Worm (Caenorhabditis elegans) whole organism, L2 larva: ENCODE data around the gene daf-6.

ENCODE experiments used
- C34F6.9 ChIP-seq: fragments of 150-350 bp; optimal IDR thresholded peaks from 2 replicates; lab custom pipeline; 2014; ENCODE audit warnings: missing biosample characterization, missing genetic modification characterization
- F13H6.1 ChIP-seq: sonication (generic microtip); optimal IDR thresholded peaks from 2 replicates; lab custom pipeline; 2016; ENCODE audit warnings: missing genetic modification characterization, missing compliant biosample characterization
- Y55F3AM.14 ChIP-seq: fragments of 200-800 bp; sonication (Bioruptor generic); optimal IDR thresholded peaks from 2 replicates; lab custom pipeline; 2018; ENCODE audit warnings: mild to moderate bottlenecking, missing genetic modification characterization, missing compliant biosample characterization
- ZK546.5 ChIP-seq: sonication (generic microtip); optimal IDR thresholded peaks from 2 replicates; lab custom pipeline; 2017; ENCODE audit warnings: missing biosample characterization, missing genetic modification characterization
- aly-2 ChIP-seq: fragments of 150-350 bp; optimal IDR thresholded peaks from 2 replicates; lab custom pipeline; 2014; ENCODE audit warnings: missing biosample characterization, missing genetic modification characterization
- blmp-1 ChIP-seq: sonication (generic microtip); optimal IDR thresholded peaks from 2 replicates; lab custom pipeline; 2017; ENCODE audit warnings: missing genetic modification characterization, mild to moderate bottlenecking, missing compliant biosample characterization, antibody characterized with exemption, moderate library complexity; ENCODE audit not compliant: insufficient read depth
- ceh-16 ChIP-seq: fragments of 150-350 bp; optimal IDR thresholded peaks from 2 replicates; lab custom pipeline; 2014; ENCODE audit warnings: missing biosample characterization, missing genetic modification characterization
- ceh-82 ChIP-seq: fragments of 150-350 bp; optimal IDR thresholded peaks from 2 replicates; lab custom pipeline; 2014; ENCODE audit warnings: missing biosample characterization, missing genetic modification characterization
- dmd-4 ChIP-seq: sonication (generic microtip); optimal IDR thresholded peaks from 2 replicates; lab custom pipeline; 2017; ENCODE audit warnings: missing biosample characterization, missing genetic modification characterization
- egl-27 ChIP-seq: sonication (generic microtip); optimal IDR thresholded peaks from 3 replicates; lab custom pipeline; 2017; ENCODE audit warnings: missing biosample characterization, missing genetic modification reagents, missing genetic modification characterization
- elt-1 ChIP-seq: fragments of 150-350 bp; optimal IDR thresholded peaks from 2 replicates; lab custom pipeline; 2014; ENCODE audit warnings: missing biosample characterization, missing genetic modification characterization
- elt-3 ChIP-seq: sonication (generic microtip); optimal IDR thresholded peaks from 2 replicates; lab custom pipeline; 2017; ENCODE audit warnings: missing biosample characterization, missing genetic modification characterization
- lin-13 ChIP-seq: fragments of 150-350 bp; optimal IDR thresholded peaks from 2 replicates; lab custom pipeline; 2014; ENCODE audit warnings: missing biosample characterization, missing genetic modification reagents, missing genetic modification characterization
- lin-39 ChIP-seq: fragments of 150-350 bp; optimal IDR thresholded peaks from 2 replicates; lab custom pipeline; 2014; ENCODE audit warnings: missing biosample characterization, missing genetic modification reagents, missing genetic modification characterization
- mab-5 ChIP-seq: fragments of 150-350 bp; optimal IDR thresholded peaks from 2 replicates; lab custom pipeline; 2014; ENCODE audit warnings: missing biosample characterization, missing genetic modification characterization
- mbf-1 ChIP-seq: sonication (generic microtip); optimal IDR thresholded peaks from 2 replicates; lab custom pipeline; 2017; ENCODE audit warnings: missing biosample characterization, missing genetic modification characterization
- mdl-1 ChIP-seq, 2 experiments: fragments of 150-350 bp in 1 of 2; sonication (generic microtip) in 1 of 2; optimal IDR thresholded peaks; 2 replicates each; lab custom pipeline; 2017; ENCODE audit warnings: missing biosample characterization in 2 of 2, missing genetic modification characterization in 2 of 2
- nhr-10 ChIP-seq: sonication (generic microtip); optimal IDR thresholded peaks from 2 replicates; lab custom pipeline; 2017; ENCODE audit warnings: missing biosample characterization, missing genetic modification characterization
- nhr-11 ChIP-seq: fragments of 150-350 bp; optimal IDR thresholded peaks from 2 replicates; lab custom pipeline; 2014; ENCODE audit warnings: missing biosample characterization, missing genetic modification characterization
- nhr-12 ChIP-seq: fragments of 150-350 bp; optimal IDR thresholded peaks from 2 replicates; lab custom pipeline; 2014; ENCODE audit warnings: missing biosample characterization, missing genetic modification characterization
- nhr-129 ChIP-seq: fragments of 150-350 bp; optimal IDR thresholded peaks from 2 replicates; lab custom pipeline; 2014; ENCODE audit warnings: missing biosample characterization, missing genetic modification characterization
- nhr-21 ChIP-seq: fragments of 150-350 bp; optimal IDR thresholded peaks from 2 replicates; lab custom pipeline; 2014; ENCODE audit warnings: missing biosample characterization, missing genetic modification characterization
- nhr-23 ChIP-seq: fragments of 150-350 bp; optimal IDR thresholded peaks from 2 replicates; lab custom pipeline; 2014; ENCODE audit warnings: missing biosample characterization, missing genetic modification reagents, missing genetic modification characterization
- nhr-25 ChIP-seq: fragments of 150-350 bp; sonication (generic microtip); optimal IDR thresholded peaks from 3 replicates; lab custom pipeline; 2014; ENCODE audit warnings: missing biosample characterization, missing genetic modification characterization
- nhr-6 ChIP-seq: fragments of 150-350 bp; optimal IDR thresholded peaks from 2 replicates; lab custom pipeline; 2014; ENCODE audit warnings: missing biosample characterization, missing genetic modification characterization
- skn-1 ChIP-seq: sonication (generic microtip); optimal IDR thresholded peaks from 2 replicates; lab custom pipeline; 2017; ENCODE audit warnings: missing biosample characterization, missing genetic modification characterization
- sma-9 ChIP-seq, 2 experiments: fragments of 150-350 bp in 1 of 2; sonication (generic microtip) in 1 of 2; optimal IDR thresholded peaks; 2 replicates each; lab custom pipeline; 2014 to 2016; ENCODE audit warnings: missing genetic modification characterization in 2 of 2, mild to moderate bottlenecking in 1 of 2, missing biosample characterization in 1 of 2, missing compliant biosample characterization in 1 of 2, missing genetic modification reagents in 1 of 2, moderate library complexity in 1 of 2
- snpc-4 ChIP-seq: fragments of 150-350 bp; optimal IDR thresholded peaks from 2 replicates; lab custom pipeline; 2014; ENCODE audit warnings: missing biosample characterization, missing genetic modification characterization
- unc-62 ChIP-seq: fragments of 150-350 bp; optimal IDR thresholded peaks from 2 replicates; lab custom pipeline; 2014; ENCODE audit warnings: missing biosample characterization, missing genetic modification reagents, missing genetic modification characterization
- zag-1 ChIP-seq: fragments of 150-350 bp; optimal IDR thresholded peaks from 2 replicates; lab custom pipeline; 2014; ENCODE audit warnings: missing biosample characterization, missing genetic modification characterization
- ztf-4 ChIP-seq: fragments of 150-350 bp; optimal IDR thresholded peaks from 2 replicates; lab custom pipeline; 2014; ENCODE audit warnings: missing biosample characterization, missing genetic modification characterization

daf-6 gene

DNA sequence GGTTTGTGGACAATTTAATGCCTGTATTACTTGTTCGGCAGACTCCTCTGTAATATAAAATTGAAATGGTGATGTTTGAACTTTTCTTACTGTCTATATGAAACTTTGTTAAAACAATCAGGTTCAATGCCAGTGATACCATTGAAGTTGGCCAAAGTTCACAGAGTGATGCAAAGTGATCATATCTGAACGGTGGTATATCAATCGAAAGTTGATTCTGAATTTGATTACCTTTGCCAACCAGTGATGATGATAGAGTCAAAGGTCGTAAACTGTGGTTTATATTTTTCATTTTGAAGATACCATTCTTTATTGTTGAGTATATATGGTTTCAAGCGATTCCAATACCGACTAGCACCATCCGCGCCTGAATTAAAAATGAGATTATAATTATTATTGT, 15.1 kb downstream of the daf-6 start:
- TF ChIP-seq blmp-1 (tag; lab: Kevin White, UChicago), result peak; percentile 55
- no peak for TF ChIP-seq mdl-1 (tag; optimal IDR thresholded peaks at IDR 0.05; lab: Kevin White, UChicago)
- TF ChIP-seq sma-9 (GFP tag; optimal IDR thresholded peaks at IDR 0.05; lab: Kevin White, UChicago), result peak; percentile 38
- TF ChIP-seq sma-9 (tag; optimal IDR thresholded peaks at IDR 0.05; lab: Kevin White, UChicago), result no peak

DNA sequence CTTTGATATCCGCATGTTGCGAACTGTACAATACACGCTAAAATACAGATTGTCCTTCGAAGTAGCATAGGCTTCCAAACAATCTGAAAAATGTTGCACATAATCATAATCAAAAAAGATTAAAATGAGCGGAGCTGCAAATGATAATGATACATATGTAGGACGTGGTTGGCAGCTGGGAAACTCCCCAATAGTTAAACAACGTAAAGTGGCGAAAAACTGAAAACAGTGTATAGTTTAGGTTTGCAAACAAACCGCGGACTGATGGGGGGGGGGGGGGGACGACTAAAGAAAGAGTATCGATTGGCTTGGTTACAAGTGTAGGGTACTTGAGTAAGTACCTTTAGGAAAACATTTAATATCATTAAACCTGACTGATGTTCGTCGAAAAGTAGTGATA, 16.9 kb downstream of the daf-6 start, which contains the start of gene hex-5:
TSS of gene hex-5 (minus strand) at position 101 of the 400 bp plus-strand sequence.
- TF ChIP-seq nhr-10 (tag; lab: Kevin White, UChicago) (no peak), sma-9 (GFP tag; optimal IDR thresholded peaks at IDR 0.05; lab: Kevin White, UChicago) (no peak), sma-9 (tag; optimal IDR thresholded peaks at IDR 0.05; lab: Kevin White, UChicago) (no peak), ceh-82 (tag; lab: Kevin White, UChicago) (no peak), zag-1 (no peak), elt-1 (tag; lab: Kevin White, UChicago) (no peak), nhr-129 (no peak), F13H6.1 (tag; lab: Kevin White, UChicago) (no peak), nhr-6 (tag; lab: Kevin White, UChicago) (no peak), nhr-25 (no peak), aly-2 (tag; lab: Kevin White, UChicago) (no peak), mdl-1 (tag; optimal IDR thresholded peaks at IDR 0.05; lab: Kevin White, UChicago) (no peak)

DNA sequence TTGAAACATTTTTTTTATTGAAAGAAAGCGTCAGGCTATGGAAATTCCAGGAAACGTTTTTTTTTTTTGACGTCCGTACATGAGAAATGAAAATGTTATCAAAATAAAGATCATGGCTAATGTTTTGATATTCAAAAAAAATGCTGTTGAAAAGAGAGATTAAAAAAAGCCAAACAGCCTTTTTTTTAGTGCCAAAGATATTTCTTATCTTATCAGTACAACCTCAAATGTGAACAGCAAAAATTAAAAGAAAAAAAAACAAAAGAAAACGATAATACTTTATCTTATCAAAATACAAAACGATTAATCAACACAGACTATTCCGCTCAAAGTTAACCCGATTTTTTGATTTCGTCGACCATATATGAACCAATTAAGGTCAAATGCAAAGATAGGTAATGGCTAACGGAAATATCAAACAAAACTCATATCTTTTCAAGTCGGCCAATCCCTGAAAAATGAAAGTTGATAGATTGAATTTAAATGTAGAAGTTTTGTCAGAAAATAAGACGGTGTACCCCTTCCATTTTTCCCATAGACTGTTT, 19.0 kb downstream of the daf-6 start:
- TF ChIP-seq nhr-25 (no peak), dmd-4 (no peak), snpc-4 (tag; lab: Kevin White, UChicago) (no peak), elt-3 (tag; lab: Kevin White, UChicago) (no peak)
- TF ChIP-seq, all 48 proteins: peak for 0

DNA sequence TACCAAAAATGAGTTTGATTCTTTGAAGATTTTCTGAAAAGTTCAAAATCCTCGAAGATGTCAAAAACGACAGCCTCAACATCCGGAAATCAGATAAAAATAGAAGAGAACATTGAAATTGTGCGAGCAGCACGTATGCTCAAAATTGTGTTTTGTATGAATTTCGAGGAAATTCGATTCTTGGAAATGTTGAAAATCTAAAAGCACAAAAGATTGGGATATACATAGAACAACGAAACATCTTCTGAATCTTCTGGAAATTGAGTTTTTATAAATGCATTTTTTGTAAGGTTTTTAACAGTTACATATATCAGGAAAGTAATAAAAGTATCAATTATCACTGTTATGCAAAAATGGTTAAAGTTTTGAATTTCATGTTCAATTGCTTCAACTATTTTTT, 22.4 kb downstream of the daf-6 start:
- no peak for TF ChIP-seq C34F6.9 (tag; lab: Kevin White, UChicago)

DNA sequence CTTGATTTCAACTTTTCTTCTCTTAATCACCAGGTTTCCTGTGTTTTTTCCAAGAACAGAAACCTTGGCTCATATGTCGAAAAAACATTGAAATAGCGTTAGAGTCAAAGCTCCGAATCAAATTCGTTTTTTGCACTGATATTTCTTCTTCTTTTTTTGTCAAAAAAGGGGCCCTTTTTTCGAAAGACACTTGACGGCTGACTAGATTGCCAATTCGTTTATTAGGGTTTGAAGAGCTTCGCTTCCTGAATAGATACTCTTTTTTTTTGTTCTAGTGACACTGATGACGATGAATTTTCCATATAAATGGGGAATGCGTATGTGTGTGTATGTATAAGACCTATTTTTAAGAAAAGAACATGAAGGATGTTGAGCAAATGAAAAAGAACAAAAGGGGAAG, 28.5 kb downstream of the daf-6 start:
- TF ChIP-seq Y55F3AM.14 (GFP tag; lab: Kevin White, UChicago) (no peak), ZK546.5 (no peak), ceh-16 (tag; lab: Kevin White, UChicago) (no peak), lin-39 (no peak), dmd-4 (no peak), zag-1 (no peak), C34F6.9 (tag; lab: Kevin White, UChicago) (no peak), blmp-1 (tag; lab: Kevin White, UChicago) (no peak)

DNA sequence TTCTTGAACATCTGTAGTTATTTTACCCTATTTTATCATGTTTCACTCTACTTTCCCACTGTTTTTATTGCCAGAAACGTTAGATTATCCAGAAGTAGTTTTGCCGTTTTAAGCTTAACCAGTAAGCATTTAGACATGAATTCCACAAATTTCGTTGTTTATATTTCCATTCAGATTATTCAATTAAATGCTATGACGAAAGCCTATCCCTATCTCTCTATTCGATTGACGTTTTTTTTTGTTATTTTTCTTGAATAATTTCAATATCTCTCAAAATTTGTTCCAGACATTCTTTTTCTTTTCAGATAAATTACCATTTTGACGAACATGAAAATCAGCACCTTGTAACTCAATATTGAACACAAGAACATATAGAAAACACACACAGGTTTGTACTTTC, 30.2 kb downstream of the daf-6 start, which contains the start of gene npr-40:
TSS of gene npr-40 (plus strand) at position 301 of the 400 bp plus-strand sequence.
- no peak for TF ChIP-seq nhr-10 (tag; lab: Kevin White, UChicago)
- TF ChIP-seq mdl-1 (tag; optimal IDR thresholded peaks at IDR 0.05; lab: Kevin White, UChicago), result no peak
- TF ChIP-seq nhr-12 (tag; lab: Kevin White, UChicago), result no peak
- TF ChIP-seq skn-1 (tag; lab: Kevin White, UChicago), result no peak
- TF ChIP-seq elt-1 (tag; lab: Kevin White, UChicago), result no peak
- no peak for TF ChIP-seq mbf-1
- no peak for TF ChIP-seq nhr-11 (tag; lab: Kevin White, UChicago)

DNA sequence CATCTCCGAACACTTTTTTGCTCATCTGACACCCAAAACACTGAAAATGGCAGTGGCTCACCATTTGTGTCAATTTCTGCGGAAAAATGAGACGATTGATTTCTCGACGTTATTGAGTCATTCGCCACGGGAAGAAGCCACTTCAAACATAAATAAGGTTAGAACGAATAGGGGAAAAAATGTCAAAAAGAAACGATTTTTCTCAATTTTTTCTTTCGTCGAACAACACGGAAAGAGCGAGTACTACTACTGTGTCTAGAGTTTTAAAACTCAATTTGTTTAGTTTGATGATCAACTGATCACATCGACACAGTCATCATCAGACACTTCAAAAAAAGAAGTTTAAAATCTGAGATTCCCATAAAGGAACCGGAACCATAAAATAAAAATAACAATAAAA, 32.6 kb downstream of the daf-6 start:
- TF ChIP-seq snpc-4 (tag; lab: Kevin White, UChicago) (no peak), nhr-23 (tag; lab: Kevin White, UChicago) (no peak), ZK546.5 (no peak), egl-27 (tag; lab: Kevin White, UChicago) (no peak), ceh-16 (tag; lab: Kevin White, UChicago) (no peak), mab-5 (no peak), nhr-21 (tag; lab: Kevin White, UChicago) (no peak), elt-3 (tag; lab: Kevin White, UChicago) (no peak), zag-1 (no peak), unc-62 (GFP tag; lab: Kevin White, UChicago) (no peak), ceh-82 (tag; lab: Kevin White, UChicago) (no peak), nhr-129 (no peak), lin-13 (GFP tag; lab: Kevin White, UChicago) (no peak), ztf-4 (tag; lab: Kevin White, UChicago) (no peak), skn-1 (tag; lab: Kevin White, UChicago) (no peak)
